Worm (Caenorhabditis elegans) whole organism, late embryonic: Measurements from ENCODE around the gene lido-4.

Experiments
- F13H6.1 ChIP-seq: sonication (generic microtip); optimal IDR thresholded peaks from 2 replicates; lab custom pipeline; 2016; ENCODE audit warnings: missing genetic modification characterization, missing compliant biosample characterization
- K09A11.1 ChIP-seq: sonication (generic microtip); optimal IDR thresholded peaks from 2 replicates; lab custom pipeline; 2017; ENCODE audit warnings: antibody characterized with exemption, mild to moderate bottlenecking, missing genetic modification characterization, missing compliant biosample characterization; ENCODE audit not compliant: insufficient read depth
- Y22D7AL.16 ChIP-seq: sonication (generic microtip); optimal IDR thresholded peaks from 2 replicates; lab custom pipeline; 2016; ENCODE audit warnings: missing genetic modification characterization, missing compliant biosample characterization
- ama-1 ChIP-seq: fragments of 150-350 bp; optimal IDR thresholded peaks from 2 replicates; lab custom pipeline; 2014
- ceh-18 ChIP-seq: sonication (generic microtip); optimal IDR thresholded peaks from 2 replicates; lab custom pipeline; 2016; ENCODE audit warnings: missing genetic modification characterization, missing compliant biosample characterization
- ceh-2 ChIP-seq: sonication (generic microtip); optimal IDR thresholded peaks from 2 replicates; lab custom pipeline; 2016; ENCODE audit warnings: missing genotype, missing genetic modification characterization, missing compliant biosample characterization
- ceh-24 ChIP-seq: sonication (generic microtip); optimal IDR thresholded peaks from 2 replicates; lab custom pipeline; 2016; ENCODE audit warnings: mild to moderate bottlenecking, missing genetic modification characterization, missing compliant biosample characterization
- ceh-30 ChIP-seq: fragments of 150-350 bp; optimal IDR thresholded peaks from 2 replicates; lab custom pipeline; 2014; ENCODE audit warnings: missing biosample characterization, missing genetic modification characterization
- ceh-31 ChIP-seq: sonication (generic microtip); optimal IDR thresholded peaks from 2 replicates; lab custom pipeline; 2016; ENCODE audit warnings: missing genetic modification characterization, missing compliant biosample characterization
- ceh-34 ChIP-seq: sonication (generic microtip); optimal IDR thresholded peaks from 2 replicates; lab custom pipeline; 2016; ENCODE audit warnings: mild to moderate bottlenecking, missing genetic modification characterization, missing compliant biosample characterization
- ceh-45 ChIP-seq: fragments of 200-800 bp; sonication (Bioruptor generic); IDR thresholded peaks from 2 replicates; pipeline ENCODE4 v1.3.6; 2022; ENCODE audit warnings: missing genetic modification reagents, missing genetic modification characterization, missing compliant biosample characterization
- ceh-48 ChIP-seq: sonication (generic microtip); optimal IDR thresholded peaks from 2 replicates; lab custom pipeline; 2016; ENCODE audit warnings: missing genetic modification characterization, inconsistent platforms, missing compliant biosample characterization
- dmd-4 ChIP-seq: sonication (generic microtip); optimal IDR thresholded peaks from 2 replicates; lab custom pipeline; 2016; ENCODE audit warnings: borderline replicate concordance, missing genetic modification characterization, missing compliant biosample characterization
- dve-1 ChIP-seq: sonication (generic microtip); optimal IDR thresholded peaks from 2 replicates; lab custom pipeline; 2017; ENCODE audit warnings: antibody characterized with exemption, mild to moderate bottlenecking, missing genetic modification characterization, missing compliant biosample characterization
- elt-2 ChIP-seq: sonication (generic microtip); optimal IDR thresholded peaks from 2 replicates; lab custom pipeline; 2016; ENCODE audit warnings: missing genetic modification reagents, missing genetic modification characterization, missing compliant biosample characterization
- elt-4 ChIP-seq: sonication (generic microtip); optimal IDR thresholded peaks from 2 replicates; lab custom pipeline; 2016; ENCODE audit warnings: missing genetic modification characterization, missing compliant biosample characterization
- hlh-6 ChIP-seq: sonication (generic microtip); optimal IDR thresholded peaks from 2 replicates; lab custom pipeline; 2016; ENCODE audit warnings: missing genotype, missing genetic modification characterization, missing compliant biosample characterization
- nfya-1 ChIP-seq: sonication (generic microtip); optimal IDR thresholded peaks from 2 replicates; lab custom pipeline; 2017; ENCODE audit warnings: missing genetic modification characterization, mild to moderate bottlenecking, missing compliant biosample characterization, antibody characterized with exemption, moderate library complexity
- nhr-11 ChIP-seq: fragments of 150-350 bp; optimal IDR thresholded peaks from 2 replicates; lab custom pipeline; 2014; ENCODE audit warnings: missing biosample characterization, missing genetic modification characterization
- odd-2 ChIP-seq: sonication (generic microtip); optimal IDR thresholded peaks from 2 replicates; lab custom pipeline; 2017; ENCODE audit warnings: antibody characterized with exemption, mild to moderate bottlenecking, missing genetic modification characterization, missing compliant biosample characterization
- pag-3 ChIP-seq: sonication (generic microtip); optimal IDR thresholded peaks from 2 replicates; lab custom pipeline; 2016; ENCODE audit warnings: missing compliant biosample characterization, missing genetic modification characterization, borderline replicate concordance
- pax-1 ChIP-seq: fragments of 150-350 bp; optimal IDR thresholded peaks from 2 replicates; lab custom pipeline; 2014; ENCODE audit warnings: missing biosample characterization, missing genetic modification characterization
- pha-2 ChIP-seq: sonication (generic microtip); optimal IDR thresholded peaks from 2 replicates; lab custom pipeline; 2017; ENCODE audit warnings: mild to moderate bottlenecking, missing genetic modification characterization, missing compliant biosample characterization
- pha-4 ChIP-seq: fragments of 150-350 bp; optimal IDR thresholded peaks from 2 replicates; lab custom pipeline; 2018; ENCODE audit warnings: missing biosample characterization, missing genetic modification reagents, missing genetic modification characterization
- pros-1 ChIP-seq: fragments of 150-350 bp; optimal IDR thresholded peaks from 2 replicates; lab custom pipeline; 2014; ENCODE audit warnings: missing biosample characterization, missing genetic modification reagents, missing genetic modification characterization
- ref-2 ChIP-seq: sonication (generic microtip); optimal IDR thresholded peaks from 2 replicates; lab custom pipeline; 2016; ENCODE audit warnings: missing genetic modification characterization, missing compliant biosample characterization
- sdc-2 ChIP-seq: sonication (generic microtip); optimal IDR thresholded peaks from 2 replicates; lab custom pipeline; 2016; ENCODE audit warnings: missing genotype, missing genetic modification characterization, missing compliant biosample characterization
- sox-2 ChIP-seq: fragments of 200-800 bp; sonication (Bioruptor generic); IDR thresholded peaks from 2 replicates; pipeline ENCODE4 v1.3.6; 2022; ENCODE audit warnings: missing genetic modification reagents, missing genetic modification characterization, missing compliant biosample characterization
- sox-4 ChIP-seq: sonication (generic microtip); optimal IDR thresholded peaks from 2 replicates; lab custom pipeline; 2017; ENCODE audit warnings: mild to moderate bottlenecking, missing genetic modification characterization, inconsistent platforms, missing compliant biosample characterization
- syd-9 ChIP-seq: sonication (generic microtip); optimal IDR thresholded peaks from 2 replicates; lab custom pipeline; 2016; ENCODE audit warnings: mild to moderate bottlenecking, missing genetic modification characterization, moderate library complexity, missing compliant biosample characterization
- tbx-2 ChIP-seq: sonication (generic microtip); optimal IDR thresholded peaks from 2 replicates; lab custom pipeline; 2016; ENCODE audit warnings: missing genetic modification characterization, missing compliant biosample characterization
- unc-42 ChIP-seq: sonication (generic microtip); optimal IDR thresholded peaks from 2 replicates; lab custom pipeline; 2016; ENCODE audit warnings: missing genotype, missing genetic modification characterization, missing compliant biosample characterization
- unc-55 ChIP-seq: sonication (generic microtip); optimal IDR thresholded peaks from 2 replicates; lab custom pipeline; 2017; ENCODE audit warnings: missing biosample characterization, missing genetic modification reagents, missing genetic modification characterization
- ztf-16 ChIP-seq: sonication (generic microtip); optimal IDR thresholded peaks from 2 replicates; lab custom pipeline; 2017; ENCODE audit warnings: missing genetic modification characterization, missing compliant biosample characterization

lido-4 gene

ce11 chrX:17107670-17108069 is at the start of gene lido-4:
TSS of gene lido-4 (minus strand) at chrX:17107770.
- TF ChIP-seq ceh-45 (no peak), odd-2 (tag; lab: Kevin White, UChicago) (no peak), Y22D7AL.16 (no peak), dmd-4 (tag; lab: Kevin White, UChicago) (no peak), syd-9 (tag; lab: Kevin White, UChicago) (no peak), ceh-2 (tag; lab: Kevin White, UChicago) (no peak), ceh-31 (tag; lab: Kevin White, UChicago) (no peak), ztf-16 (tag; lab: Kevin White, UChicago) (no peak), pha-2 (tag; lab: Kevin White, UChicago) (no peak), sdc-2 (tag; lab: Kevin White, UChicago) (no peak), ama-1 (no peak), nhr-11 (tag; lab: Kevin White, UChicago) (no peak), pha-4 (tag; lab: Kevin White, UChicago) (no peak), elt-2 (tag; lab: Kevin White, UChicago) (no peak), F13H6.1 (tag; lab: Kevin White, UChicago) (no peak), sox-2 (no peak), sox-4 (tag; lab: Kevin White, UChicago) (no peak), ceh-48 (no peak), dve-1 (tag; lab: Kevin White, UChicago) (no peak)

- no peak for TF ChIP-seq ceh-24 (tag; lab: Kevin White, UChicago)
- TF ChIP-seq K09A11.1 (tag; lab: Kevin White, UChicago) = no peak
- TF ChIP-seq, all 69 proteins: peak for 0
These were observed 49.5 kb upstream of the lido-4 start for ce11 chrX:17157089-17157488.

DNA sequence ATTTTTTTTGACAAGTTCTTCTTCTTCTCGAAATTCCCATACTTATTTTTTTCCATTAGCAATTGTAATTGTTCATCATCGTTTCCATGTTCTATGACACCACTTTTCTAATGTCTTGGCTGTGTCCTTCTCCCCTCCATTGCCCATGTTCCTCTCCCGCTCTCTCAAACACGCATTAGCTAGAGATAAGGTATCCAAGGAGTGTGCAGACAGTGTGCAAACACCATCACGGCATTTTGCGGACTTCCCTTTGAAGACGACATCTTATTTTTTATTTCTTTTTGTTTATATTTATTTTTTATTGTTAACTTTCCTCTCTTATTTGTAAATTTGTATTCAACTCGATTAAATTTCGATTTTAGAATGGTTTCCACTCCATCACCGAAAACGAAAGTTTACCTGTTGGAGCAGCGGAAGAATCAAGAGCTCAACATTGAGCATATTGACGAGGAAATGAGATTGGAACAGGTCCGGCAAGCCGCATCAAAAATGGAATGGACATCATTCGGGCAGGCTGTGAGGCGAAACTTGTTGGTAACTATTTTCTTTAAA is 43.7 kb upstream of the lido-4 start, which contains the start of gene mdt-1.2:
Gene mdt-1.2, plus strand, starts transcription at position 363 of the 552 bp plus-strand sequence.
- TF ChIP-seq ceh-30 (tag; lab: Kevin White, UChicago) (peak; percentile 68), sox-4 (tag; lab: Kevin White, UChicago) (peak; percentile 13), ceh-24 (tag; lab: Kevin White, UChicago) (no peak), unc-55 (GFP tag; lab: Kevin White, UChicago) (peak; percentile 24), pros-1 (tag; lab: Kevin White, UChicago) (peak; percentile 33), elt-2 (tag; lab: Kevin White, UChicago) (peak; percentile 30), ref-2 (peak; percentile 6), nfya-1 (tag; lab: Kevin White, UChicago) (peak; percentile 80), ceh-34 (peak; percentile 2), tbx-2 (tag; lab: Kevin White, UChicago) (peak; percentile 42), elt-4 (tag; lab: Kevin White, UChicago) (no peak), unc-42 (tag; lab: Kevin White, UChicago) (peak; percentile 38), sdc-2 (tag; lab: Kevin White, UChicago) (peak; percentile 67), pax-1 (peak; percentile 29), ceh-18 (tag; lab: Kevin White, UChicago) (no peak)

ce11 chrX:17149877-17150490 is 42.4 kb upstream of the lido-4 start, which contains the start of gene T23C6.4:
TSS of gene T23C6.4 (minus strand) at chrX:17149927.
- TF ChIP-seq nfya-1 (tag; lab: Kevin White, UChicago) (peak; percentile 3), pag-3 (tag; lab: Kevin White, UChicago) (no peak), hlh-6 (no peak), sdc-2 (tag; lab: Kevin White, UChicago) (peak; percentile 32)
